Worm (Caenorhabditis elegans): ENCODE data around the gene R05F9.7.
"Not testable (repeated sequence)": the region's sequence is repeated elsewhere in the genome, so short reads cannot be mapped to it uniquely, and the experiment has no call there.

R05F9.7 gene

DNA sequence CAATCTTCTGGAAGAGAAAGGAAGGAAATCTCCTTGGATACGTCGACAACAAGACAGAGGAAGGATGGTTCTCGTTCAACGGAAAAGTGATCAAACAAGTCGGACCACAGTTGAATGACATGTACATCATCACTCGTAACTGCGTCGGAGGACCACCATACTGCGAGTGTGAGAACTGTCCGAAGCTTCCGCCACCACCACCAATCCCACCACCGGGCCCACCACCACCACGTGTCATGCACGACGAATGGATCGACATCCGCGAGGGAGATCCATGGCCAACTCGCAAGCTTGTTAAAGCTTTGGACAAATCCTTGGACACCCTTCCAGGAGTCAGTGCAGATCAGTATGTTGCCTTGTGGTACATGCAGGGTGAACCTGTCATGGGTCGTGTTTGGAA, 45.2 kb downstream of the R05F9.7 start (continued):
- no peak for TF ChIP-seq ekl-4 (GFP tag; IDR thresholded peaks at IDR 0.05)

DNA sequence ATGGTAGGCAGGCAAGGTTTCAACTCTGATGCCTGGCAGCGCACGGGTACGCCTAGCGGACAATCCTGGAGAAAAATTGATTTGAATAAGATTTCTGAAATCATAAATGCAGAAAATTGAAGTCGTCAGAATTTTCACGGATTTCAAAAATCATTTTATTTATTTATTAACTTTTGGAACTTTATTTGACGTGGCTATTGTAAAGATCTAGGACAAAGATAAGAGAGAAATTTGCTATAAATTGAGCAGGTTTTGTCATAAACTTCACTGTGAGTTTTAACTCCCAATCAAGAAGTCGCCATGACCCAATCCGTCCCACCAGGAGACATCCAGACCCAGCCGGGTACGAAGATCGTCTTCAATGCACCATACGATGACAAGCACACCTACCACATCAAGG, 46.7 kb downstream of the R05F9.7 start, which contains the start of gene msp-152:
Gene msp-152, plus strand, starts transcription at position 301 of the 400 bp plus-strand sequence.
- not testable (repeated sequence) for TF ChIP-seq nfya-2 (GFP tag; IDR thresholded peaks at IDR 0.05); fkh-3 (tag; optimal IDR thresholded peaks at IDR 0.05); C06A6.2 (GFP tag; conservative IDR thresholded peaks at IDR 0.05)

DNA sequence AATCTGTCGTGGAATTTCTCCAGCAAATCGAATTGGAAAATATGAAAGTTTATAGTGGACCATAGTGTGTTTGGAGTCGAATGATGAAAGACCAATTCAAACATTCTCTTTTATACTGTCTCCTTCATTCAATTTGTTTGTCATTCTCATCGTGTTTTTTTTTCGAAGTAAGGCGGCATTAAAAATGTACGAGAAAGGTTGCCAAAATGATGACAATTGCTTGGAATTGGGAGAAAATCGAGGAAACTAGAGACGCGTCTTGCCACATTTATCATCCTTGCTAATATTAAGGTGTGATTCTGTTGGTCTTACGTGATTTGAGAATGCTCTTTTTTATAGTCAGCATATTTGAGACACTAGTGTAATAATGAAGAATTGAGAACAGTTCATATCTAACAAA, 48.9 kb downstream of the R05F9.7 start, which contains the start of gene gst-30:
Gene gst-30, minus strand, starts transcription at position 101 of the 400 bp plus-strand sequence.
- TF ChIP-seq snpc-4 (GFP tag; optimal IDR thresholded peaks at IDR 0.05) (no peak), snpc-4 (tag; optimal IDR thresholded peaks at IDR 0.05) (no peak), unc-62 (GFP tag; optimal IDR thresholded peaks at IDR 0.05) (no peak), rpc-1 (optimal IDR thresholded peaks at IDR 0.05) (no peak), rpc-1 (tag; optimal IDR thresholded peaks at IDR 0.05) (no peak), sea-2 (GFP tag; IDR thresholded peaks at IDR 0.05) (no peak), D2030.7 (GFP tag; IDR thresholded peaks at IDR 0.05) (no peak), F49E8.2 (tag; optimal IDR thresholded peaks at IDR 0.05; ENCODE audit: insufficient read depth) (no peak), gei-17 (GFP tag; optimal IDR thresholded peaks at IDR 0.05) (no peak), ekl-4 (GFP tag; IDR thresholded peaks at IDR 0.05) (no peak), mcd-1 (GFP tag; IDR thresholded peaks at IDR 0.05) (no peak), madf-6 (GFP tag; IDR thresholded peaks at IDR 0.05) (no peak), F57A8.1 (GFP tag; optimal IDR thresholded peaks at IDR 0.05) (no peak), die-1 (tag; optimal IDR thresholded peaks at IDR 0.05) (no peak), F22D6.2 (tag; optimal IDR thresholded peaks at IDR 0.05) (no peak)

DNA sequence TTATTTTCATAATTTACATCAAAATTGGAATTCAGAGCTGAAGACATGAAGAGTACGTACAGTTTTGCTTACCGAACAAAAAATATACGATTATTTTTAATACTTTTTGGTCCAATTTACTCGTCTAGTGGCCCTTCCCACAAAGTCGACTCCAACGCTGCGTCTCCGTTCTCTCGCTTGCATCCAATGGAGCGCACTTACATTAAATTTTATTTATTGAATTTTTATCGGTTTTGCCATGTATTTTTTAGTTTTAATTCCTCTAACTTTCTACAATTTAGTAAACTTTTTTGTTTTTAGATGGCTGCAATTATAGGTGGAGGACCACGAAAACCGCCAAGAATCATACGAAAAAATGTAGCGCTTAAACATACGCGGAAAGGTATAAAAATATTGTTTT, 49.4 kb downstream of the R05F9.7 start, which contains the start of gene ZK546.5:
Gene ZK546.5, plus strand, starts transcription at position 301 of the 400 bp plus-strand sequence.
- TF ChIP-seq mcd-1 (GFP tag; IDR thresholded peaks at IDR 0.05) (0 out of 2 replicates have a peak, but pooled peaks have one; percentile 18), mes-4 (tag; optimal IDR thresholded peaks at IDR 0.05) (no peak), lsl-1 (GFP tag; optimal IDR thresholded peaks at IDR 0.05) (no peak), chd-7 (tag; optimal IDR thresholded peaks at IDR 0.05) (no peak)

DNA sequence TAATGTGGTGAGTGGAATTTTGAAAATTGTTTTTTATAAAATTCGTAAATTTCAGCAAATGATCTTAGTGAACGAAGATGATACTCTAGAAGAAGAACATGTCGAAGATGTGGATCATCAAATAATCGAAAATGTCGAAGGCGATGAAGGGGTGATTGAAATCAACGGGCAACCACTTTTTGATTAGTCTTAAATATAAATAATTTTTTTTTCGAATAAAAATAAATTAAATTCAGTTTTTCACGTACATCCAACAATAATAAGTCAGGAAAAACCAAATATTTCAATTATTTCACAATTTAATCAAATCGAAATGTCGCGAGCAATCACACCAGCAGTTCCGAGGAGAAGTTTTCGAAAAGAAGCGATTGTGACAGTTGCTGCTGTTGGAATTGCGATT, 51.7 kb downstream of the R05F9.7 start, which contains the start of gene ZK546.4:
Gene ZK546.4, plus strand, starts transcription at position 301 of the 400 bp plus-strand sequence.
- no peak for TF ChIP-seq egl-18 (GFP tag; IDR thresholded peaks at IDR 0.05)
- TF ChIP-seq him-1 (tag; optimal IDR thresholded peaks at IDR 0.05) = no peak
- no peak for TF ChIP-seq repo-1 (tag; optimal IDR thresholded peaks at IDR 0.05)
- no peak for TF ChIP-seq ceh-100 (GFP tag; IDR thresholded peaks at IDR 0.05)
- TF ChIP-seq F49E8.2 (tag; optimal IDR thresholded peaks at IDR 0.05; ENCODE audit: insufficient read depth) = no peak
- TF ChIP-seq T07F8.4 (tag; optimal IDR thresholded peaks at IDR 0.05) = no peak
- no peak for TF ChIP-seq ekl-4 (GFP tag; IDR thresholded peaks at IDR 0.05)
- no peak for TF ChIP-seq ztf-26 (tag; optimal IDR thresholded peaks at IDR 0.05)
- no peak for TF ChIP-seq unc-62 (GFP tag; optimal IDR thresholded peaks at IDR 0.05)
- no peak for TF ChIP-seq attf-5 (GFP tag; optimal IDR thresholded peaks at IDR 0.05)
- TF ChIP-seq K11D2.4 (GFP tag; IDR thresholded peaks at IDR 0.05) = no peak
- no peak for TF ChIP-seq Y95B8A.8 (GFP tag; IDR thresholded peaks at IDR 0.05)

All from whole organism, young adult.